Fruit fly (Drosophila melanogaster) S2 (cell line): Measurements from ENCODE around the gene term.

Experiments
- CG8478 ChIP-seq: fragments of >200 bp; optimal IDR thresholded peaks from 2 replicates; lab custom pipeline; 2018
- CTCF ChIP-seq, 2 experiments: fragments of >200 bp; optimal IDR thresholded peaks; 2 replicates each; lab custom pipeline; 2018

- TF ChIP-seq CG8478 (lab: Kevin White, UChicago), result no peak
- no peak for TF ChIP-seq CTCF (optimal IDR thresholded peaks at IDR 0.05; lab: Kevin White, UChicago)
Measured at dm6 chr3L:18636782-18637181, 43.2 kb upstream of the term start.
